Worm (Caenorhabditis elegans): ENCODE results near the gene rps-11.

ce11 chrIV:11635437-11636408 is 33.3 kb downstream of the rps-11 start, which contains the start of gene mars-1:
- no peak for TF ChIP-seq elt-3 (tag; optimal IDR thresholded peaks at IDR 0.05)
- TF ChIP-seq blmp-1 (tag; optimal IDR thresholded peaks at IDR 0.05), result no peak
- TF ChIP-seq nhr-237 (tag; optimal IDR thresholded peaks at IDR 0.05), result peak; percentile 88
- peak; percentile 20 for TF ChIP-seq pha-4 (tag; optimal IDR thresholded peaks at IDR 0.05)
- TF ChIP-seq lin-13 (tag; optimal IDR thresholded peaks at IDR 0.05), result no peak
- TF ChIP-seq unc-62 (GFP tag; optimal IDR thresholded peaks at IDR 0.05), result no peak
- no peak for TF ChIP-seq flh-1 (GFP tag; optimal IDR thresholded peaks at IDR 0.05)
- no peak for TF ChIP-seq ztf-11 (tag; optimal IDR thresholded peaks at IDR 0.05)
- no peak for TF ChIP-seq bed-3 (GFP tag; optimal IDR thresholded peaks at IDR 0.05)
- TF ChIP-seq hlh-1 (tag; optimal IDR thresholded peaks at IDR 0.05), result no peak
- TF ChIP-seq snpc-4 (tag; optimal IDR thresholded peaks at IDR 0.05), result no peak
- TF ChIP-seq lsy-2 (tag; optimal IDR thresholded peaks at IDR 0.05), result peak; percentile 60
- TF ChIP-seq nhr-76 (tag; optimal IDR thresholded peaks at IDR 0.05), result no peak
